Fruit fly (Drosophila melanogaster) whole organism, prepupa: ENCODE results near the gene Rrp5.

ENCODE experiments used
- Blimp-1 ChIP-seq: fragments of 200-800 bp; sonication (Bioruptor generic); optimal IDR thresholded peaks from 3 replicates; lab custom pipeline; 2017; ENCODE audit warnings: missing biosample characterization, missing genetic modification characterization, mild to moderate bottlenecking, moderate library complexity, missing genetic modification reagents
- CG10631 ChIP-seq: fragments of 200-800 bp; sonication (Bioruptor generic); optimal IDR thresholded peaks from 2 replicates; lab custom pipeline; 2016; ENCODE audit warnings: missing biosample characterization, missing genetic modification characterization
- CG10669 ChIP-seq: fragments of 200-800 bp; sonication (Bioruptor generic); optimal IDR thresholded peaks from 3 replicates; lab custom pipeline; 2018; ENCODE audit warnings: missing biosample characterization, mild to moderate bottlenecking, missing genetic modification characterization, moderate library complexity
- CG11762 ChIP-seq: fragments of 200-800 bp; sonication (Bioruptor generic); optimal IDR thresholded peaks from 3 replicates; lab custom pipeline; 2016; ENCODE audit warnings: missing biosample characterization, missing genetic modification characterization; ENCODE audit not compliant: insufficient read depth
- CG16779 ChIP-seq: fragments of 200-800 bp; sonication (Bioruptor generic); optimal IDR thresholded peaks from 3 replicates; lab custom pipeline; 2017; ENCODE audit warnings: missing biosample characterization, mild to moderate bottlenecking, missing genetic modification characterization
- CG3032 ChIP-seq: fragments of 200-800 bp; optimal IDR thresholded peaks from 2 replicates; lab custom pipeline; 2019; ENCODE audit warnings: missing biosample characterization, mild to moderate bottlenecking, missing genetic modification characterization, moderate library complexity
- CG32006 ChIP-seq: fragments of 200-800 bp; sonication (Bioruptor generic); optimal IDR thresholded peaks from 3 replicates; lab custom pipeline; 2017; ENCODE audit warnings: missing biosample characterization, mild to moderate bottlenecking, missing genetic modification characterization
- CG6163 ChIP-seq: fragments of 200-800 bp; sonication (Bioruptor generic); IDR thresholded peaks from 3 replicates; pipeline ENCODE4 v1.3.6; 2022; ENCODE audit warnings: missing biosample characterization, missing genetic modification characterization
- CG6276 ChIP-seq: fragments of 200-800 bp; sonication (Bioruptor generic); optimal IDR thresholded peaks from 2 replicates; lab custom pipeline; 2017; ENCODE audit warnings: missing biosample characterization, mild to moderate bottlenecking, missing genetic modification characterization
- CG6792 ChIP-seq: fragments of 200-800 bp; sonication (Bioruptor generic); optimal IDR thresholded peaks from 3 replicates; lab custom pipeline; 2016; ENCODE audit warnings: missing biosample characterization, missing genetic modification characterization
- CG6808 ChIP-seq: fragments of 200-800 bp; sonication (Bioruptor generic); optimal IDR thresholded peaks from 3 replicates; lab custom pipeline; 2017; ENCODE audit warnings: missing biosample characterization, missing genetic modification characterization, mild to moderate bottlenecking, moderate library complexity, missing genetic modification reagents
- CG6854 ChIP-seq: fragments of 200-800 bp; sonication (Bioruptor generic); optimal IDR thresholded peaks from 2 replicates; lab custom pipeline; 2017; ENCODE audit warnings: missing biosample characterization, mild to moderate bottlenecking, missing genetic modification characterization
- CG7368 ChIP-seq: fragments of 200-800 bp; sonication (Bioruptor generic); optimal IDR thresholded peaks from 3 replicates; lab custom pipeline; 2016; ENCODE audit warnings: missing biosample characterization, missing genetic modification characterization
- CG8119 ChIP-seq: fragments of 200-800 bp; sonication (Bioruptor generic); IDR thresholded peaks from 3 replicates; pipeline ENCODE4 v1.3.6; 2022; ENCODE audit warnings: missing biosample characterization, missing genetic modification characterization
- CG8319 ChIP-seq: fragments of 200-800 bp; sonication (Bioruptor generic); optimal IDR thresholded peaks from 3 replicates; lab custom pipeline; 2016; ENCODE audit warnings: missing biosample characterization, missing genetic modification characterization
- CG9139 ChIP-seq: fragments of 200-800 bp; sonication (Bioruptor generic); optimal IDR thresholded peaks from 3 replicates; lab custom pipeline; 2017; ENCODE audit warnings: missing biosample characterization, mild to moderate bottlenecking, missing genetic modification characterization
- Ets21C ChIP-seq: fragments of 200-800 bp; sonication (Bioruptor generic); optimal IDR thresholded peaks from 3 replicates; lab custom pipeline; 2016; ENCODE audit warnings: missing biosample characterization, missing genetic modification characterization
- Hr38 ChIP-seq: sonication (Bioruptor generic); optimal IDR thresholded peaks from 2 replicates; lab custom pipeline; 2016; ENCODE audit warnings: missing biosample characterization, missing genetic modification characterization
- Hr39 ChIP-seq: fragments of 200-800 bp; sonication (Bioruptor generic); optimal IDR thresholded peaks from 2 replicates; lab custom pipeline; 2016; ENCODE audit warnings: missing biosample characterization, missing genetic modification characterization
- Lpt ChIP-seq: fragments of 200-800 bp; sonication (Bioruptor generic); optimal IDR thresholded peaks from 3 replicates; lab custom pipeline; 2016; ENCODE audit warnings: missing biosample characterization, missing genetic modification characterization
- Sox15 ChIP-seq: fragments of 200-800 bp; sonication (Bioruptor generic); optimal IDR thresholded peaks from 3 replicates; lab custom pipeline; 2016; ENCODE audit warnings: missing biosample characterization, missing genetic modification characterization
- cyc ChIP-seq: fragments of 200-800 bp; sonication (Bioruptor generic); optimal IDR thresholded peaks from 3 replicates; lab custom pipeline; 2016; ENCODE audit warnings: missing biosample characterization, missing genetic modification characterization
- dac ChIP-seq: fragments of 200-800 bp; sonication (Bioruptor generic); optimal IDR thresholded peaks from 2 replicates; lab custom pipeline; 2017; ENCODE audit warnings: missing biosample characterization, mild to moderate bottlenecking, missing genetic modification characterization
- dsx ChIP-seq: fragments of 200-800 bp; optimal IDR thresholded peaks from 3 replicates; lab custom pipeline; 2019; ENCODE audit warnings: missing biosample characterization, mild to moderate bottlenecking, missing genetic modification characterization, moderate library complexity; ENCODE audit not compliant: poor library complexity, severe bottlenecking
- eg ChIP-seq: fragments of 200-800 bp; sonication (Bioruptor generic); IDR thresholded peaks from 3 replicates; pipeline ENCODE4 v1.3.6; 2022; ENCODE audit warnings: missing biosample characterization, missing genetic modification characterization
- esn ChIP-seq: fragments of 200-800 bp; sonication (Bioruptor generic); optimal IDR thresholded peaks from 2 replicates; lab custom pipeline; 2016; ENCODE audit warnings: missing biosample characterization, mild to moderate bottlenecking, missing genetic modification characterization, moderate library complexity
- fd59A ChIP-seq: fragments of 200-800 bp; sonication (Bioruptor generic); optimal IDR thresholded peaks from 2 replicates; lab custom pipeline; 2017; ENCODE audit warnings: missing biosample characterization, mild to moderate bottlenecking, missing genetic modification characterization, missing genetic modification reagents
- fd85E ChIP-seq: fragments of 200-800 bp; sonication (Bioruptor generic); optimal IDR thresholded peaks from 3 replicates; lab custom pipeline; 2016; ENCODE audit warnings: missing biosample characterization, missing genetic modification characterization
- fkh ChIP-seq: fragments of 200-800 bp; sonication (Bioruptor generic); optimal IDR thresholded peaks from 3 replicates; lab custom pipeline; 2017; ENCODE audit warnings: missing biosample characterization, mild to moderate bottlenecking, missing genetic modification characterization, moderate library complexity
- lz ChIP-seq: fragments of 200-800 bp; sonication (Bioruptor generic); optimal IDR thresholded peaks from 3 replicates; lab custom pipeline; 2016; ENCODE audit warnings: missing biosample characterization, missing genetic modification characterization
- net ChIP-seq: fragments of 200-800 bp; sonication (Bioruptor generic); optimal IDR thresholded peaks from 3 replicates; lab custom pipeline; 2016; ENCODE audit warnings: missing biosample characterization, missing genetic modification characterization
- salr ChIP-seq, 2 experiments: fragments of 200-800 bp; sonication (Bioruptor generic); optimal IDR thresholded peaks; 3 replicates each; lab custom pipeline; 2016 to 2018; ENCODE audit warnings: missing biosample characterization in 2 of 2, missing genetic modification characterization in 2 of 2, mild to moderate bottlenecking in 1 of 2
- spab ChIP-seq: fragments of 200-800 bp; sonication (Bioruptor generic); optimal IDR thresholded peaks from 2 replicates; lab custom pipeline; 2017; ENCODE audit warnings: missing biosample characterization, mild to moderate bottlenecking, missing genetic modification characterization, missing genetic modification reagents
- ss ChIP-seq, 2 experiments: fragments of 200-800 bp; sonication (Bioruptor generic); optimal IDR thresholded peaks; 2 replicates in 1 of 2; 3 replicates in 1 of 2; lab custom pipeline; 2017 to 2018; ENCODE audit warnings: mild to moderate bottlenecking in 2 of 2, missing biosample characterization in 2 of 2, missing genetic modification characterization in 2 of 2, moderate library complexity in 1 of 2
- svp ChIP-seq: fragments of 200-800 bp; sonication (Bioruptor generic); peaks from one replicate; lab custom pipeline; 2016; ENCODE audit warnings: missing biosample characterization, missing genetic modification characterization
- topi ChIP-seq: fragments of 200-800 bp; sonication (Bioruptor generic); optimal IDR thresholded peaks from 3 replicates; lab custom pipeline; 2016; ENCODE audit warnings: missing biosample characterization, missing genetic modification characterization
- vri ChIP-seq: fragments of 200-800 bp; sonication (Bioruptor generic); optimal IDR thresholded peaks from 3 replicates; lab custom pipeline; 2016; ENCODE audit warnings: missing biosample characterization, mild to moderate bottlenecking, missing genetic modification characterization

Gene Rrp5

DNA sequence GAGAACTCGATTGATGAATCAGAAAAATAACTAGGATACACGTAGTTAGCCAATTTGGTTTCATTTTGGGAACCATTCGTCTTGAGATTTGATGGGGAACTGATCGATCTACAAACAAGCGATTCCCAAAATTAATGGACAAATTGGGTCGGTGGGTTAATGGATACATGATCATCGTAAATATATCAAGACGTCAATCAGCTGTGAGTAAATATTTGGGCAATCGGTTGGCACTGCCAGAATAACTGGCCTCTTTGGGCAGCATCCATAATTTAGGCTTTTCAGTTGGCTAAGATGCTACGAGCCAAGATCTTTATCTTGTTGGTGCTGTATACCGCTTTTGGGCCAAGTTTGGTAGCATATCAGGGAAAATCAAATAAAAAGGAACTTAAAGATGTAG lies 34.9 kb upstream of the Rrp5 start, which contains the start of the genes CG42812 and CG33341:
Gene CG42812, minus strand, starts transcription at position 101 of the 400 bp plus-strand sequence.
Gene CG33341, plus strand, starts transcription at position 295 of the 400 bp plus-strand sequence.
- TF ChIP-seq spab (GFP tag; lab: Kevin White, UChicago) (no peak), CG6808 (GFP tag; lab: Kevin White, UChicago) (no peak), svp (peak; percentile 20), Blimp-1 (GFP tag; lab: Kevin White, UChicago) (no peak), CG8119 (GFP tag; lab: Robert Waterston, UW) (no peak), esn (no peak)

DNA sequence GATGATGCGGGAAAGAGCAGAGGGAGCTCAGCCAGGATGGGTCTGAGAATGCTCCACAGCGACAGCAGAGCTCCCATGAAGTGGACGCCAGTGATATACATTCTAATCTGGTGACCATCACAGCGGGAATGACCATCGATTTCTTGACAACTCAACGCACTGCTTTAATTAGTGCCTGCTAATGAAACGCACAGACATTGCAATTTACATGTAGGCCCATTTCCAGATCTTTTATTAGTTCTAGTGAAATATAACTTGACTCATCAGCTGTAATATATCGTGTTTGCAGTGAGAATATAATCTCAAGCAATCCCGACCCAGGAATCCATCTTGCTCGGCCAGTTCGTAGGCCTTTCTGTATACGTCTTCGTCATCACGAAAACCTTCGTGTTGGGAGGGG lies 34.0 kb upstream of the Rrp5 start, which contains the start of gene CG42811:
Gene CG42811, minus strand, starts transcription at position 101 of the 400 bp plus-strand sequence.
- TF ChIP-seq fkh (GFP tag; lab: Kevin White, UChicago) (no peak), CG16779 (tag; lab: Kevin White, UChicago) (no peak), CG10669 (GFP tag; lab: Kevin White, UChicago) (no peak), CG6163 (no peak), dsx (GFP tag; lab: Kevin White, UChicago) (no peak), Lpt (GFP tag; lab: Kevin White, UChicago) (no peak), eg (no peak), cyc (GFP tag; lab: Kevin White, UChicago) (no peak), CG32006 (GFP tag; lab: Kevin White, UChicago) (no peak), Ets21C (GFP tag; lab: Kevin White, UChicago) (no peak), Hr38 (GFP tag; lab: Kevin White, UChicago) (no peak), CG3032 (tag; lab: Kevin White, UChicago) (no peak), CG9139 (no peak), dac (no peak), svp (no peak), fd59A (GFP tag; lab: Kevin White, UChicago) (no peak), CG8319 (no peak)

DNA sequence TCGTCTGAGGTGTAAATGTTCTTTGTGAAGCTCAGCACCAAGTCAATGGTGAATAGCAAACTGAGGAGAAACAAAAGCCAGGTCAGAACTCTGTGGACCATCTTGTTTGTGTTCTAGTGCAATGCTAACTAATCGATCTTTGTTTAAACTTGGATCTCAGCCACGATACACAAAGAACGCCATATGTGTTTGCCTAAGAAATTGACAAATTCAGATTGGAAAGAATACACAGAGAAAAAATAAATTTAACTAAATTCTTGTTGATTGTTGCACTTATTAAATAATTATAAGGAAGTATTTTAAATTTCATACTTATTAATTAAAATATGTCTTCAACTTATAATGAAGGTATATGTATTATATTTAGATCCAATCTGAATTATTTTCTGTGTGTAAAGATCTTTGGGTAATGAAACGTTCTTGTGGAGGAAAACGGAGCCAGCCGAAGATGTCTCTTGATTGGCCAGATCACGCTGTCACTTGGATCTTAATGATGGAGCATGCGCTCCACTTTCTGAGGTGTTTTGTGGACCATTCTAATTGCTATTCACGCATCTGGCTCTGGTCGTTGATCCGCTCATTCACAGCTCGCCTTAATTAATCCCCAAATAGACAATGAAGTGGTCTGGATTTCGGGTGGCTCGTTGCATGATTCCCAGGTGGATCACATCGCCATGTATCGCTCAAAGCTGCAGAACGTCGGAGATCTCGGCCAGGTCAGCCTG lies 31.9 kb upstream of the Rrp5 start, which contains the start of the genes CG17784 and CG13613:
Gene CG17784, minus strand, starts transcription at position 101 of the 725 bp plus-strand sequence.
Gene CG13613, plus strand, starts transcription at position 675 of the 725 bp plus-strand sequence.
- TF ChIP-seq net = no peak
- no peak for TF ChIP-seq CG6792 (GFP tag; lab: Kevin White, UChicago)
- TF ChIP-seq salr (GFP tag; optimal IDR thresholded peaks at IDR 0.05; lab: Kevin White, UChicago) = no peak
- TF ChIP-seq topi (GFP tag; lab: Kevin White, UChicago) = no peak
- TF ChIP-seq esn = no peak
- TF ChIP-seq Lpt (GFP tag; lab: Kevin White, UChicago) = no peak
- TF ChIP-seq, all 60 proteins: peak for 0

DNA sequence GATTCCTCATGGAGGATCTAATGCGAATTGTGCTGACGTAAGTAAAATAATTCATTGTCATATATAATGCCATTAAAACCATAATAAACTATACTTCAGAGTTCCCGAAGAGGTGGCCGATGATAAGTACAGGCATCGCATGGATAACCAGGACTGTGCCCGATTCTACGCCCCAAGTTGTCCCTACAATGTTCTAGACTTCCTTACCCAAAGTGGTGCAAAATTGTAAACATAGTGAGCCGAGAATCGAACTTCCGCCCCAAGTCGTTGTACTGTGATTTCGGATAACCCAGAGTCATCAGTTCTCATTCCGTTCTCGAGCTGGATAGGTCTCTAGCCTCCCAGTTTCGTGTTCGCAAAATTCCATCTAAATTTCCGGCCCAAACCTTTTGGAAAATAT lies 29.7 kb upstream of the Rrp5 start, which contains the start of gene CG33340:
Gene CG33340, plus strand, starts transcription at position 301 of the 400 bp plus-strand sequence.
- TF ChIP-seq Blimp-1 (GFP tag; lab: Kevin White, UChicago) (no peak), fkh (GFP tag; lab: Kevin White, UChicago) (no peak), vri (no peak), CG6276 (GFP tag; lab: Kevin White, UChicago) (no peak), CG10669 (GFP tag; lab: Kevin White, UChicago) (no peak), Hr39 (GFP tag; lab: Kevin White, UChicago) (no peak), Hr38 (GFP tag; lab: Kevin White, UChicago) (no peak), CG11762 (GFP tag; lab: Kevin White, UChicago) (no peak), CG9139 (no peak), CG10631 (GFP tag; lab: Kevin White, UChicago) (no peak), fd59A (GFP tag; lab: Kevin White, UChicago) (no peak), CG8119 (GFP tag; lab: Robert Waterston, UW) (no peak), lz (GFP tag; lab: Kevin White, UChicago) (no peak), Ets21C (GFP tag; lab: Kevin White, UChicago) (no peak), ss (GFP tag; optimal IDR thresholded peaks at IDR 0.05; lab: Kevin White, UChicago) (no peak), topi (GFP tag; lab: Kevin White, UChicago) (no peak), Sox15 (GFP tag; lab: Kevin White, UChicago) (no peak), CG7368 (no peak), fd85E (GFP tag; lab: Kevin White, UChicago) (no peak), CG6854 (GFP tag; lab: Kevin White, UChicago) (no peak)
